Fruit fly (Drosophila melanogaster) whole organism, embryonic: ENCODE measurements around the gene JIL-1.

ENCODE experiments used
- Ada2b ChIP-seq: fragments of 200-800 bp; sonication (Bioruptor generic); IDR thresholded peaks from 2 replicates; pipeline ENCODE4 v1.3.6; 2022; ENCODE audit warnings: missing biosample characterization, missing genetic modification characterization
- Aef1 ChIP-seq: fragments of 200-800 bp; sonication (Bioruptor generic); IDR thresholded peaks from 3 replicates; pipeline ENCODE4 v1.3.6; 2022; ENCODE audit warnings: missing biosample characterization, missing genetic modification characterization
- Bgb ChIP-seq: fragments of 200-800 bp; sonication (Bioruptor generic); IDR thresholded peaks from 2 replicates; pipeline ENCODE4 v1.3.6; 2022; ENCODE audit warnings: missing biosample characterization, missing genetic modification characterization; ENCODE audit not compliant: partially characterized antibody
- CG10209 ChIP-seq: fragments of 200-800 bp; sonication (Bioruptor generic); optimal IDR thresholded peaks from 3 replicates; lab custom pipeline; 2017; ENCODE audit warnings: missing biosample characterization, mild to moderate bottlenecking, missing genetic modification characterization, missing genetic modification reagents
- CG11398 ChIP-seq: fragments of 200-800 bp; sonication (Bioruptor generic); optimal IDR thresholded peaks from 2 replicates; lab custom pipeline; 2016; ENCODE audit warnings: missing biosample characterization, missing genetic modification characterization
- CG11504 ChIP-seq: fragments of 200-800 bp; sonication (Bioruptor generic); optimal IDR thresholded peaks from 3 replicates; lab custom pipeline; 2019; ENCODE audit warnings: missing biosample characterization, mild to moderate bottlenecking, missing genetic modification characterization, moderate library complexity
- CG12219 ChIP-seq: fragments of 200-800 bp; sonication (Bioruptor generic); optimal IDR thresholded peaks from 3 replicates; lab custom pipeline; 2018; ENCODE audit warnings: missing biosample characterization, mild to moderate bottlenecking, missing genetic modification characterization
- CG13624 ChIP-seq: fragments of 200-800 bp; sonication (Bioruptor generic); optimal IDR thresholded peaks from 2 replicates; lab custom pipeline; 2016; ENCODE audit warnings: missing biosample characterization, missing genetic modification characterization
- CG16779 ChIP-seq: fragments of 200-800 bp; sonication (Bioruptor generic); IDR thresholded peaks from 2 replicates; pipeline ENCODE4 v1.3.6; 2022; ENCODE audit warnings: missing biosample characterization, missing genetic modification characterization
- CG2116 ChIP-seq: fragments of 200-800 bp; sonication (Bioruptor generic); optimal IDR thresholded peaks from 3 replicates; lab custom pipeline; 2018; ENCODE audit warnings: missing biosample characterization, mild to moderate bottlenecking, missing genetic modification characterization
- CG30020 ChIP-seq: fragments of 200-800 bp; optimal IDR thresholded peaks from 2 replicates; lab custom pipeline; 2019; ENCODE audit warnings: missing biosample characterization, mild to moderate bottlenecking, missing genetic modification characterization, moderate library complexity
- CG32767 ChIP-seq: fragments of 200-800 bp; sonication (Bioruptor generic); IDR thresholded peaks from 2 replicates; pipeline ENCODE4 v1.3.6; 2022; ENCODE audit warnings: missing biosample characterization, missing genetic modification characterization
- CG34422 ChIP-seq: fragments of 200-800 bp; sonication (Bioruptor generic); IDR thresholded peaks from 3 replicates; pipeline ENCODE4 v1.3.6; 2022; ENCODE audit warnings: missing biosample characterization, missing genetic modification characterization
- CG4617 ChIP-seq: fragments of 200-800 bp; sonication (Bioruptor generic); optimal IDR thresholded peaks from 3 replicates; lab custom pipeline; 2016; ENCODE audit warnings: missing biosample characterization, missing genetic modification characterization, borderline replicate concordance
- CG4707 ChIP-seq: fragments of 200-800 bp; sonication (Bioruptor generic); optimal IDR thresholded peaks from 2 replicates; lab custom pipeline; 2018; ENCODE audit warnings: missing biosample characterization, mild to moderate bottlenecking, missing genetic modification characterization, moderate library complexity
- CG4730 ChIP-seq: fragments of 200-800 bp; sonication (Bioruptor generic); IDR thresholded peaks from 2 replicates; pipeline ENCODE4 v1.3.6; 2022; ENCODE audit warnings: missing biosample characterization, missing genetic modification characterization
- CG6683 ChIP-seq: fragments of 200-800 bp; sonication (Bioruptor generic); optimal IDR thresholded peaks from 2 replicates; lab custom pipeline; 2017; ENCODE audit warnings: missing biosample characterization, mild to moderate bottlenecking, missing genetic modification characterization, missing genetic modification reagents
- CG8281 ChIP-seq: fragments of 200-800 bp; sonication (Bioruptor generic); optimal IDR thresholded peaks from 2 replicates; lab custom pipeline; 2018; ENCODE audit warnings: missing biosample characterization, mild to moderate bottlenecking, missing genetic modification characterization, moderate library complexity
- CG9727 ChIP-seq: fragments of 200-800 bp; sonication (Bioruptor generic); optimal IDR thresholded peaks from 3 replicates; lab custom pipeline; 2017; ENCODE audit warnings: missing biosample characterization, mild to moderate bottlenecking, missing genetic modification characterization
- CG9876 ChIP-seq: fragments of 200-800 bp; sonication (Bioruptor generic); optimal IDR thresholded peaks from 2 replicates; lab custom pipeline; 2016; ENCODE audit warnings: missing biosample characterization, missing genetic modification characterization
- Dad ChIP-seq: fragments of 200-800 bp; sonication (Bioruptor generic); optimal IDR thresholded peaks from 3 replicates; lab custom pipeline; 2016; ENCODE audit warnings: missing biosample characterization, missing genetic modification characterization
- Dp ChIP-seq: fragments of 200-800 bp; sonication (Bioruptor generic); optimal IDR thresholded peaks from 2 replicates; lab custom pipeline; 2018; ENCODE audit warnings: missing biosample characterization, mild to moderate bottlenecking, missing genetic modification characterization, moderate library complexity
- Fer2 ChIP-seq: fragments of 200-800 bp; sonication (Bioruptor generic); optimal IDR thresholded peaks from 2 replicates; lab custom pipeline; 2018; ENCODE audit warnings: missing biosample characterization, mild to moderate bottlenecking, missing genetic modification characterization, moderate library complexity
- MESR4 ChIP-seq: fragments of 200-800 bp; sonication (Bioruptor generic); optimal IDR thresholded peaks from 2 replicates; lab custom pipeline; 2018; ENCODE audit warnings: missing biosample characterization, mild to moderate bottlenecking, missing genetic modification characterization, moderate library complexity
- Mrtf ChIP-seq: fragments of 200-800 bp; sonication (Bioruptor generic); IDR thresholded peaks from 3 replicates; pipeline ENCODE4 v1.3.6; 2022; ENCODE audit warnings: missing biosample characterization, missing genetic modification characterization
- Nf-YB ChIP-seq: fragments of 200-800 bp; sonication (Bioruptor generic); optimal IDR thresholded peaks from 3 replicates; lab custom pipeline; 2019; ENCODE audit warnings: missing biosample characterization, mild to moderate bottlenecking, missing genetic modification characterization, moderate library complexity
- Oli ChIP-seq: fragments of 200-800 bp; sonication (Bioruptor generic); optimal IDR thresholded peaks from 2 replicates; lab custom pipeline; 2018; ENCODE audit warnings: missing biosample characterization, mild to moderate bottlenecking, missing genetic modification characterization, moderate library complexity
- PHDP ChIP-seq: fragments of 200-800 bp; sonication (Bioruptor generic); optimal IDR thresholded peaks from 3 replicates; lab custom pipeline; 2018; ENCODE audit warnings: missing biosample characterization, mild to moderate bottlenecking, missing genetic modification characterization, moderate library complexity
- Rx ChIP-seq: fragments of 200-800 bp; sonication (Bioruptor generic); IDR thresholded peaks from 2 replicates; pipeline ENCODE4 v1.3.6; 2022; ENCODE audit warnings: missing biosample characterization, missing genetic modification characterization
- TFAM ChIP-seq: fragments of 200-800 bp; sonication (Bioruptor generic); optimal IDR thresholded peaks from 2 replicates; lab custom pipeline; 2017; ENCODE audit warnings: missing biosample characterization, missing genetic modification characterization, inconsistent platforms
- abd-A ChIP-seq: fragments of 200-800 bp; sonication (Bioruptor generic); optimal IDR thresholded peaks from 3 replicates; lab custom pipeline; 2019; ENCODE audit warnings: missing biosample characterization, mild to moderate bottlenecking, missing genetic modification characterization, moderate library complexity
- ash1 ChIP-seq: fragments of 200-800 bp; sonication (Bioruptor generic); optimal IDR thresholded peaks from 2 replicates; lab custom pipeline; 2018; ENCODE audit warnings: missing biosample characterization, mild to moderate bottlenecking, missing genetic modification characterization
- bbx ChIP-seq: fragments of 200-800 bp; sonication (Bioruptor generic); IDR thresholded peaks from 2 replicates; pipeline ENCODE4 v1.3.6; 2022; ENCODE audit warnings: missing biosample characterization, missing genetic modification characterization; ENCODE audit not compliant: partially characterized antibody
- cato ChIP-seq: fragments of 200-800 bp; sonication (Bioruptor generic); optimal IDR thresholded peaks from 2 replicates; lab custom pipeline; 2016; ENCODE audit warnings: missing biosample characterization, missing genetic modification characterization, borderline replicate concordance
- emc ChIP-seq: fragments of 200-800 bp; sonication (Bioruptor generic); optimal IDR thresholded peaks from 2 replicates; lab custom pipeline; 2016; ENCODE audit warnings: missing biosample characterization, missing genetic modification characterization
- eve ChIP-seq, 2 experiments: fragments of >200 bp; optimal IDR thresholded peaks; 2 replicates each; lab custom pipeline; 2017; ENCODE audit warnings: missing biosample characterization in 2 of 2, missing genetic modification characterization in 2 of 2
- eyg ChIP-seq: fragments of 200-800 bp; sonication (Bioruptor generic); optimal IDR thresholded peaks from 3 replicates; lab custom pipeline; 2016; ENCODE audit warnings: missing biosample characterization, missing genetic modification characterization
- gcm ChIP-seq: fragments of 200-800 bp; sonication (Bioruptor generic); optimal IDR thresholded peaks from 2 replicates; lab custom pipeline; 2019; ENCODE audit warnings: missing biosample characterization, mild to moderate bottlenecking, missing genetic modification characterization, moderate library complexity
- gsb-n ChIP-seq: fragments of 200-800 bp; sonication (Bioruptor generic); optimal IDR thresholded peaks from 3 replicates; lab custom pipeline; 2018; ENCODE audit warnings: missing biosample characterization, mild to moderate bottlenecking, missing genetic modification characterization
- h ChIP-seq: fragments of >200 bp; optimal IDR thresholded peaks from 2 replicates; lab custom pipeline; 2017
- lola ChIP-seq, 3 experiments: fragments of >200 bp in 2 of 3; fragments of 200-800 bp in 1 of 3; sonication (Bioruptor generic) in 1 of 3; optimal IDR thresholded peaks; 2 replicates each; lab custom pipeline; 2017 to 2019; ENCODE audit warnings: missing biosample characterization in 3 of 3, missing genetic modification characterization in 3 of 3, mild to moderate bottlenecking in 1 of 3, moderate library complexity in 1 of 3
- mirr ChIP-seq: fragments of 200-800 bp; sonication (Bioruptor generic); optimal IDR thresholded peaks from 3 replicates; lab custom pipeline; 2018; ENCODE audit warnings: missing biosample characterization, mild to moderate bottlenecking, missing genetic modification characterization
- mld ChIP-seq: fragments of 200-800 bp; sonication (Bioruptor generic); IDR thresholded peaks from 3 replicates; pipeline ENCODE4 v1.3.6; 2022; ENCODE audit warnings: missing biosample characterization, missing genetic modification characterization; ENCODE audit not compliant: partially characterized antibody
- ranshi ChIP-seq: fragments of 200-800 bp; sonication (Bioruptor generic); IDR thresholded peaks from 2 replicates; pipeline ENCODE4 v1.3.6; 2022; ENCODE audit warnings: missing biosample characterization, missing genetic modification characterization
- sim ChIP-seq: fragments of 200-800 bp; sonication (Bioruptor generic); IDR thresholded peaks from 2 replicates; pipeline ENCODE4 v1.3.6; 2022; ENCODE audit warnings: missing biosample characterization, missing genetic modification characterization
- tin ChIP-seq: fragments of 200-800 bp; sonication (Bioruptor generic); optimal IDR thresholded peaks from 3 replicates; lab custom pipeline; 2016; ENCODE audit warnings: missing biosample characterization, missing genetic modification characterization
- trh ChIP-seq: fragments of 200-800 bp; sonication (Bioruptor generic); optimal IDR thresholded peaks from 2 replicates; lab custom pipeline; 2016; ENCODE audit warnings: missing biosample characterization, missing genetic modification characterization
- tup ChIP-seq: fragments of 200-800 bp; sonication (Bioruptor generic); optimal IDR thresholded peaks from 2 replicates; lab custom pipeline; 2016; ENCODE audit warnings: missing biosample characterization, mild to moderate bottlenecking, missing genetic modification characterization, moderate library complexity
- wek ChIP-seq: fragments of 200-800 bp; sonication (Bioruptor generic); optimal IDR thresholded peaks from 3 replicates; lab custom pipeline; 2018; ENCODE audit warnings: missing biosample characterization, mild to moderate bottlenecking, missing genetic modification characterization, moderate library complexity

JIL-1 gene

dm6 chr3L:11089805-11090440 lies 3.1 kb downstream of the JIL-1 start (continued):
- peak; percentile 87 for TF ChIP-seq tin
- peak; percentile 1 to 98 for TF ChIP-seq eve (GFP tag; optimal IDR thresholded peaks at IDR 0.05; lab: Kevin White, UChicago)
- TF ChIP-seq ranshi (GFP tag; lab: Robert Waterston, UW): peak; percentile 53; the same call in 1 of the 2 replicates
- TF ChIP-seq Bgb (GFP tag; lab: Robert Waterston, UW): no peak
- peak; percentile 53; the same call in 1 of the 3 replicates for TF ChIP-seq Mrtf
- peak; percentile 49 for TF ChIP-seq CG4730
- TF ChIP-seq Ada2b (GFP tag; lab: Robert Waterston, UW): peak; percentile 82
- no peak for TF ChIP-seq TFAM
- TF ChIP-seq CG13624 (GFP tag; lab: Kevin White, UChicago): peak; percentile 26
- peak; percentile 97 for TF ChIP-seq Oli (tag; lab: Kevin White, UChicago)
- TF ChIP-seq wek (GFP tag; lab: Kevin White, UChicago): peak; percentile 78
- TF ChIP-seq CG32767 (GFP tag; lab: Robert Waterston, UW): peak; percentile 74
- TF ChIP-seq trh (GFP tag; lab: Kevin White, UChicago): peak; percentile 76
- TF ChIP-seq CG8281 (tag; lab: Kevin White, UChicago): peak; percentile 66
- no peak for TF ChIP-seq Dp
- TF ChIP-seq CG16779 (GFP tag; lab: Robert Waterston, UW): no peak
- peak; percentile 91 for TF ChIP-seq gcm (GFP tag; lab: Kevin White, UChicago)
- peak; percentile 96 for TF ChIP-seq CG11504 (tag; lab: Kevin White, UChicago)
- TF ChIP-seq CG6683 (GFP tag; lab: Kevin White, UChicago): peak; percentile 82
- TF ChIP-seq emc (GFP tag; lab: Kevin White, UChicago): peak; percentile 46
- peak; percentile 64 for TF ChIP-seq CG4617 (GFP tag; lab: Kevin White, UChicago)
- TF ChIP-seq CG30020 (tag; lab: Kevin White, UChicago): peak; percentile 72
- peak; percentile 10 for TF ChIP-seq abd-A
- TF ChIP-seq CG9876: peak; percentile 23
- TF ChIP-seq tup (GFP tag; lab: Kevin White, UChicago): peak; percentile 76
- TF ChIP-seq CG34422 (GFP tag; lab: Robert Waterston, UW): peak; percentile 74
- TF ChIP-seq mld (GFP tag; lab: Robert Waterston, UW): no peak
- no peak for TF ChIP-seq MESR4 (GFP tag; lab: Kevin White, UChicago)
- TF ChIP-seq Aef1: peak; percentile 59
- TF ChIP-seq CG11398 (GFP tag; lab: Kevin White, UChicago): peak; percentile 83
- peak; percentile 89 for TF ChIP-seq PHDP (tag; lab: Kevin White, UChicago)
- peak; percentile 85 for TF ChIP-seq CG12219 (GFP tag; lab: Kevin White, UChicago)
- TF ChIP-seq lola (GFP tag; optimal IDR thresholded peaks at IDR 0.05; lab: Kevin White, UChicago): peak in 1 of 3 experiments; percentile 96
- peak; percentile 63 for TF ChIP-seq Dad (GFP tag; lab: Kevin White, UChicago)
- TF ChIP-seq mirr (GFP tag; lab: Kevin White, UChicago): peak; percentile 19
- TF ChIP-seq CG10209 (GFP tag; lab: Kevin White, UChicago): peak; percentile 92
- peak; percentile 71 for TF ChIP-seq sim (GFP tag; lab: Robert Waterston, UW)
- peak; percentile 85 for TF ChIP-seq gsb-n (tag; lab: Kevin White, UChicago)
- peak; percentile 77 for TF ChIP-seq eyg (GFP tag; lab: Kevin White, UChicago)
- TF ChIP-seq bbx (GFP tag; lab: Robert Waterston, UW): no peak
- TF ChIP-seq Nf-YB (GFP tag; lab: Kevin White, UChicago): peak; percentile 83
- peak; percentile 32 for TF ChIP-seq Rx (GFP tag; lab: Robert Waterston, UW)
- no peak for TF ChIP-seq Fer2 (tag; lab: Kevin White, UChicago)
- peak; percentile 81 for TF ChIP-seq CG2116
- peak; percentile 57 for TF ChIP-seq CG4707 (GFP tag; lab: Kevin White, UChicago)
- TF ChIP-seq cato (GFP tag; lab: Kevin White, UChicago): peak; percentile 82
- no peak for TF ChIP-seq h (lab: Kevin White, UChicago)
- TF ChIP-seq CG9727: peak; percentile 97
- peak; percentile 61 for TF ChIP-seq ash1 (GFP tag; lab: Kevin White, UChicago)
